Fruit fly (Drosophila melanogaster) S2 (cell line): ENCODE measurements around the gene Ag5r2.

ENCODE experiments used
- CG8478 ChIP-seq: fragments of >200 bp; optimal IDR thresholded peaks from 2 replicates; lab custom pipeline; 2018
- CTCF ChIP-seq, 2 experiments: fragments of >200 bp; optimal IDR thresholded peaks; 2 replicates each; lab custom pipeline; 2018

- TF ChIP-seq CG8478 (lab: Kevin White, UChicago) (no peak), CTCF (optimal IDR thresholded peaks at IDR 0.05; lab: Kevin White, UChicago) (no peak)
Observed at dm6 chrX:14825470-14825787, 41.6 kb upstream of the Ag5r2 start.
